Worm (Caenorhabditis elegans): ENCODE data around the gene T16G1.18.

DNA sequence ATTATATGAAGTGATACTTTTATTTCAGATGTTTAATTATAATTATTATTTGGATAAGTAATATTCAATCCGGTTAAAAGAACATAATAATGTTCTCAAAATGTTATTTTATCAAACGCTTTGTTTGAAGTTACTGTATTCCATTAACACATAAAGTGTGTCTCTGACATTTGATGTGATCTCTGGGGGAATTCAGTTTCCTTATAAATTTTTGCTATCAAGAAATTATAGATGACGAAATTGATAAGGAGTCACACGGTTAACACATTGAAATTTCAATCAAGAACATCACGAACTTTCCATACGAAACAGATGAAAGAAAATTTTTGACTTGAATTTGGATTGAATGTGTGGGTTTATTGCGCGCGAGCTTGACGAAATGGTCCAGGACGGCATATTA is 29.4 kb upstream of the T16G1.18 start:
- TF ChIP-seq dmd-4 (tag; optimal IDR thresholded peaks at IDR 0.05; ENCODE audit: borderline replicate concordance) (no peak), fkh-10 (GFP tag; optimal IDR thresholded peaks at IDR 0.05) (no peak), sox-2 (GFP tag; IDR thresholded peaks at IDR 0.05) (no peak), rnt-1 (tag; optimal IDR thresholded peaks at IDR 0.05) (no peak), ama-1 (optimal IDR thresholded peaks at IDR 0.05) (no peak), unc-3 (GFP tag; conservative IDR thresholded peaks at IDR 0.05) (no peak), unc-3 (tag; optimal IDR thresholded peaks at IDR 0.05) (no peak), ceh-22 (tag; optimal IDR thresholded peaks at IDR 0.05) (no peak), pat-9 (tag; optimal IDR thresholded peaks at IDR 0.05) (no peak), elt-2 (tag; optimal IDR thresholded peaks at IDR 0.05) (no peak), nfya-1 (tag; optimal IDR thresholded peaks at IDR 0.05) (no peak), ceh-9 (tag; optimal IDR thresholded peaks at IDR 0.05) (no peak), nhr-232 (tag; optimal IDR thresholded peaks at IDR 0.05) (no peak)
